Fruit fly (Drosophila melanogaster) whole organism: ENCODE measurements around the gene CG43390.

Experiments
- Dll ChIP-seq: fragments of >200 bp; optimal IDR thresholded peaks from 2 replicates; lab custom pipeline; 2017
- EcR ChIP-seq, 2 experiments: fragments of >200 bp; optimal IDR thresholded peaks; 2 replicates each; lab custom pipeline; 2017; ENCODE audit warnings: missing biosample characterization in 2 of 2, missing genetic modification characterization in 2 of 2, missing genetic modification reagents in 2 of 2
- pan ChIP-seq: fragments of >200 bp; optimal IDR thresholded peaks from 2 replicates; lab custom pipeline; 2017
- psq ChIP-seq: fragments of >200 bp; optimal IDR thresholded peaks from 2 replicates; lab custom pipeline; 2017
- usp ChIP-seq: fragments of >200 bp; optimal IDR thresholded peaks from 2 replicates; lab custom pipeline; 2017; ENCODE audit warnings: missing biosample characterization, missing genetic modification characterization, mixed read lengths

DNA sequence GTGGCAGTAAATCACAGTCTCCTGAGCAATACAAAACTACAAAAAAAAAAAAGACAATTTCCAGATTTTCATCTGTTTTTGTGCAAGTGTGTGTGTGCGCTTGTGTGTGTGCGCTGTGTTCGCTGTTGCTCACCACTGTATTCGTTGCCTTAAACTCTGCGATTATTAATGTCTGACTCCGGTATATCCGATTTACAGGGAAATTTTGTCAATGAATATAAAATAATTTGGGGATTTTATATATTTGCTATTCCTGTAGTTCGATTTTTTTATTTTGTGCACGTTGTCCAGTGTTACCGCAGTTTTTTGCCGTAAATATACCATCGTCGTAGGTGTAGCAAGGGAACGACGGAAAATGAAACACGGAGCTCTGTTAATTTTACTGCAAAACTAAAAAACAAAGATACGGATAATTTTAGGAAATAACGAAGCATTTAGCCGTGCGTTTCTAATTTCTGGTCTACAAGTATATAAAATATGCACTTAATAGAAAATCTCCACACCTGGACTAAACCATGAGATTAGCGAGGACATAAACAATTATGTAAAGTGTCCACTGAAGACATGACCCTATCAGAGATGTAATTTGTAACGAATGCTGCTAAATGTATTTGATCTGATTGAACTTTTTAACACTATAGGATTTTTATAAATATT lies 29.5 kb upstream of the CG43390 start, which contains the start of gene Duba:
- no peak for TF ChIP-seq psq (lab: Kevin White, UChicago)
- no peak for TF ChIP-seq Dll
- no peak for TF ChIP-seq EcR (GFP tag; optimal IDR thresholded peaks at IDR 0.05; lab: Kevin White, UChicago)
- no peak for TF ChIP-seq pan
- no peak for TF ChIP-seq usp
